Fruit fly (Drosophila melanogaster) whole organism, embryonic: ENCODE measurements around the gene mRpL19.

Experiments
- Asciz ChIP-seq: fragments of 200-800 bp; sonication (Bioruptor generic); optimal IDR thresholded peaks from 2 replicates; lab custom pipeline; 2017; ENCODE audit warnings: missing biosample characterization, mild to moderate bottlenecking, missing genetic modification characterization, missing genetic modification reagents
- CG10979 ChIP-seq: fragments of 200-800 bp; sonication (Bioruptor generic); optimal IDR thresholded peaks from 2 replicates; lab custom pipeline; 2018; ENCODE audit warnings: missing biosample characterization, mild to moderate bottlenecking, missing genetic modification characterization, moderate library complexity
- CG11696 ChIP-seq: fragments of 200-800 bp; sonication (Bioruptor generic); IDR thresholded peaks from 2 replicates; pipeline ENCODE4 v1.3.6; 2022; ENCODE audit warnings: missing biosample characterization, missing genetic modification characterization
- CG13424 ChIP-seq: fragments of 200-800 bp; sonication (Bioruptor generic); optimal IDR thresholded peaks from 2 replicates; lab custom pipeline; 2019; ENCODE audit warnings: missing biosample characterization, mild to moderate bottlenecking, missing genetic modification characterization, moderate library complexity
- CG2129 ChIP-seq: fragments of 200-800 bp; sonication (Bioruptor generic); IDR thresholded peaks from 2 replicates; pipeline ENCODE4 v1.3.6; 2022; ENCODE audit warnings: missing biosample characterization, missing genetic modification characterization; ENCODE audit not compliant: partially characterized antibody
- CG3995 ChIP-seq: fragments of 200-800 bp; sonication (Bioruptor generic); optimal IDR thresholded peaks from 3 replicates; lab custom pipeline; 2016; ENCODE audit warnings: missing biosample characterization, missing genetic modification characterization
- CG9727 ChIP-seq: fragments of 200-800 bp; sonication (Bioruptor generic); optimal IDR thresholded peaks from 3 replicates; lab custom pipeline; 2017; ENCODE audit warnings: missing biosample characterization, mild to moderate bottlenecking, missing genetic modification characterization
- Fer3 ChIP-seq: fragments of 200-800 bp; sonication (Bioruptor generic); optimal IDR thresholded peaks from 2 replicates; lab custom pipeline; 2018; ENCODE audit warnings: missing biosample characterization, mild to moderate bottlenecking, missing genetic modification characterization, moderate library complexity
- Mad ChIP-seq: fragments of 200-800 bp; sonication (Bioruptor generic); optimal IDR thresholded peaks from 2 replicates; lab custom pipeline; 2016; ENCODE audit warnings: missing biosample characterization, missing genetic modification characterization
- Scr ChIP-seq: fragments of 200-800 bp; sonication (Bioruptor generic); IDR thresholded peaks from 2 replicates; pipeline ENCODE4 v1.3.6; 2022; ENCODE audit warnings: missing biosample characterization, missing genetic modification characterization; ENCODE audit not compliant: partially characterized antibody
- Side ChIP-seq: fragments of 200-800 bp; sonication (Bioruptor generic); optimal IDR thresholded peaks from 2 replicates; lab custom pipeline; 2016; ENCODE audit warnings: missing biosample characterization, missing genetic modification characterization
- az2 ChIP-seq: fragments of 200-800 bp; sonication (Bioruptor generic); optimal IDR thresholded peaks from 3 replicates; lab custom pipeline; 2016; ENCODE audit warnings: missing biosample characterization, missing genetic modification characterization
- oc ChIP-seq: fragments of 200-800 bp; sonication (Bioruptor generic); optimal IDR thresholded peaks from 2 replicates; lab custom pipeline; 2018; ENCODE audit warnings: missing biosample characterization, mild to moderate bottlenecking, missing genetic modification characterization, moderate library complexity
- toy ChIP-seq: fragments of 200-800 bp; sonication (Bioruptor generic); IDR thresholded peaks from 2 replicates; pipeline ENCODE4 v1.3.6; 2022; ENCODE audit warnings: missing biosample characterization, missing genetic modification characterization

dm6 chr3R:8654058-8654457 lies 19.9 kb upstream of the mRpL19 start:
- TF ChIP-seq CG13424 (tag; lab: Kevin White, UChicago) (no peak), Fer3 (tag; lab: Kevin White, UChicago) (no peak), CG3995 (GFP tag; lab: Kevin White, UChicago) (no peak), az2 (no peak), Mad (GFP tag; lab: Kevin White, UChicago) (no peak), Side (GFP tag; lab: Kevin White, UChicago) (no peak), Asciz (GFP tag; lab: Kevin White, UChicago) (no peak), toy (GFP tag; lab: Robert Waterston, UW) (no peak), CG2129 (no peak), oc (tag; lab: Kevin White, UChicago) (no peak), CG11696 (GFP tag; lab: Robert Waterston, UW) (no peak), CG10979 (tag; lab: Kevin White, UChicago) (no peak), Scr (GFP tag; lab: Robert Waterston, UW) (no peak), CG9727 (GFP tag; lab: Kevin White, UChicago) (no peak)
